Worm (Caenorhabditis elegans) whole organism, L1 larva: ENCODE measurements around the gene Y54E2A.4.
A peak's percentile ranks its signal among the peaks of the same experiment; 100 is the strongest.
"Not testable (repeated sequence)": the region's sequence is repeated elsewhere in the genome, so short reads cannot be mapped to it uniquely, and the experiment has no call there.

Source experiments
- C04F5.9 ChIP-seq: sonication (generic microtip); optimal IDR thresholded peaks from 2 replicates; lab custom pipeline; 2016; ENCODE audit warnings: missing genetic modification characterization, missing compliant biosample characterization
- F16B12.6 ChIP-seq: fragments of 150-350 bp; optimal IDR thresholded peaks from 2 replicates; lab custom pipeline; 2014; ENCODE audit warnings: missing biosample characterization, missing genetic modification characterization
- Y116A8C.19 ChIP-seq: sonication (generic microtip); optimal IDR thresholded peaks from 2 replicates; lab custom pipeline; 2016; ENCODE audit warnings: missing compliant biosample characterization, missing genetic modification characterization, borderline replicate concordance
- aha-1 ChIP-seq: fragments of 150-350 bp; optimal IDR thresholded peaks from 2 replicates; lab custom pipeline; 2014; ENCODE audit warnings: missing biosample characterization, missing genetic modification characterization
- alr-1 ChIP-seq: fragments of 200-800 bp; sonication (Bioruptor generic); optimal IDR thresholded peaks from 2 replicates; lab custom pipeline; 2018; ENCODE audit warnings: borderline replicate concordance, mild to moderate bottlenecking, missing genetic modification characterization, missing compliant biosample characterization
- blmp-1 ChIP-seq: fragments of 150-350 bp; optimal IDR thresholded peaks from 2 replicates; lab custom pipeline; 2014; ENCODE audit warnings: missing biosample characterization, missing genetic modification characterization
- ceh-63 ChIP-seq: fragments of 200-800 bp; sonication (Bioruptor generic); optimal IDR thresholded peaks from 2 replicates; lab custom pipeline; 2018; ENCODE audit warnings: mild to moderate bottlenecking, missing genetic modification characterization, missing compliant biosample characterization
- ceh-8 ChIP-seq: fragments of 200-800 bp; sonication (Bioruptor generic); optimal IDR thresholded peaks from 2 replicates; lab custom pipeline; 2018; ENCODE audit warnings: mild to moderate bottlenecking, missing genetic modification characterization, moderate library complexity, missing compliant biosample characterization
- ceh-82 ChIP-seq, 3 experiments: fragments of 150-350 bp in 1 of 3; sonication (generic microtip) in 2 of 3; optimal IDR thresholded peaks; 2 replicates each; lab custom pipeline; 2014 to 2017; ENCODE audit warnings: missing biosample characterization in 3 of 3, missing genetic modification characterization in 3 of 3
- ces-1 ChIP-seq: fragments of 150-350 bp; optimal IDR thresholded peaks from 2 replicates; lab custom pipeline; 2014; ENCODE audit warnings: missing biosample characterization, missing genetic modification reagents, missing genetic modification characterization
- efl-1 ChIP-seq, 4 experiments: fragments of 150-350 bp; optimal IDR thresholded peaks in 3 of 4; peaks in 1 of 4; 1 replicate in 1 of 4; 2 replicates in 3 of 4; lab custom pipeline; 2014; ENCODE audit warnings: missing biosample characterization in 2 of 4, missing genetic modification characterization in 2 of 4, missing genetic modification reagents in 2 of 4
- elt-3 ChIP-seq, 6 experiments: fragments of 150-350 bp in 1 of 6; sonication (generic microtip); optimal IDR thresholded peaks; 2 replicates each; lab custom pipeline; 2017 to 2018; ENCODE audit warnings: missing biosample characterization in 6 of 6, missing genetic modification characterization in 6 of 6, inconsistent platforms in 1 of 6
- ets-5 ChIP-seq: fragments of 200-800 bp; sonication (Bioruptor generic); IDR thresholded peaks from 2 replicates; pipeline ENCODE4 v1.3.6; 2022; ENCODE audit warnings: missing genetic modification characterization, missing compliant biosample characterization
- grh-1 ChIP-seq: fragments of 200-800 bp; sonication (Bioruptor generic); IDR thresholded peaks from 2 replicates; pipeline ENCODE4 v1.3.6; 2022; ENCODE audit warnings: missing genetic modification reagents, missing genetic modification characterization, missing compliant biosample characterization
- hlh-4 ChIP-seq: sonication (generic microtip); optimal IDR thresholded peaks from 2 replicates; lab custom pipeline; 2016; ENCODE audit warnings: mild to moderate bottlenecking, missing genetic modification characterization, missing compliant biosample characterization
- hpl-2 ChIP-seq: fragments of 150-350 bp; optimal IDR thresholded peaks from 2 replicates; lab custom pipeline; 2014; ENCODE audit warnings: missing biosample characterization, missing genetic modification reagents, missing genetic modification characterization
- irx-1 ChIP-seq: sonication (generic microtip); optimal IDR thresholded peaks from 2 replicates; lab custom pipeline; 2016; ENCODE audit warnings: missing genetic modification characterization, missing compliant biosample characterization
- isw-1 ChIP-seq: fragments of 200-800 bp; sonication (Bioruptor generic); IDR thresholded peaks from 2 replicates; pipeline ENCODE4 v1.3.6; 2022; ENCODE audit warnings: missing genetic modification characterization, missing compliant biosample characterization
- jun-1 ChIP-seq: fragments of 150-350 bp; optimal IDR thresholded peaks from 2 replicates; lab custom pipeline; 2014; ENCODE audit warnings: missing biosample characterization, missing genetic modification reagents, missing genetic modification characterization
- lin-13 ChIP-seq: fragments of 150-350 bp; optimal IDR thresholded peaks from 2 replicates; lab custom pipeline; 2014; ENCODE audit warnings: missing biosample characterization, missing genetic modification reagents, missing genetic modification characterization
- lin-14 ChIP-seq: fragments of 200-800 bp; sonication (Bioruptor generic); optimal IDR thresholded peaks from 2 replicates; lab custom pipeline; 2018; ENCODE audit warnings: mild to moderate bottlenecking, missing genetic modification characterization, moderate library complexity, missing compliant biosample characterization
- lin-15B ChIP-seq: fragments of 150-350 bp; sonication (generic microtip); optimal IDR thresholded peaks from 3 replicates; lab custom pipeline; 2014; ENCODE audit warnings: missing biosample characterization, missing genetic modification characterization
- lin-35 ChIP-seq, 2 experiments: fragments of 150-350 bp; optimal IDR thresholded peaks; 2 replicates each; lab custom pipeline; 2014; ENCODE audit warnings: missing biosample characterization in 2 of 2, missing genetic modification characterization in 2 of 2, missing genetic modification reagents in 2 of 2
- mdl-1 ChIP-seq, 2 experiments: fragments of 150-350 bp; optimal IDR thresholded peaks; 2 replicates each; lab custom pipeline; 2014 to 2017; ENCODE audit warnings: missing biosample characterization in 2 of 2, missing genetic modification characterization in 2 of 2, inconsistent platforms in 1 of 2
- nhr-11 ChIP-seq: fragments of 150-350 bp; optimal IDR thresholded peaks from 2 replicates; lab custom pipeline; 2014; ENCODE audit warnings: missing biosample characterization, missing genetic modification characterization
- nhr-12 ChIP-seq: sonication (generic microtip); optimal IDR thresholded peaks from 2 replicates; lab custom pipeline; 2017; ENCODE audit warnings: missing biosample characterization, missing genetic modification characterization
- nhr-19 ChIP-seq: fragments of 200-800 bp; sonication (Bioruptor generic); conservative IDR thresholded peaks from 2 replicates; pipeline ENCODE4 v1.3.6; 2022; ENCODE audit warnings: missing genetic modification characterization, missing compliant biosample characterization
- nhr-20 ChIP-seq: sonication (generic microtip); optimal IDR thresholded peaks from 2 replicates; lab custom pipeline; 2016; ENCODE audit warnings: mild to moderate bottlenecking, missing genetic modification characterization, missing compliant biosample characterization
- nhr-237 ChIP-seq: fragments of 150-350 bp; optimal IDR thresholded peaks from 2 replicates; lab custom pipeline; 2014; ENCODE audit warnings: missing biosample characterization, missing genetic modification characterization
- nhr-28 ChIP-seq: fragments of 150-350 bp; optimal IDR thresholded peaks from 2 replicates; lab custom pipeline; 2014; ENCODE audit warnings: missing biosample characterization, missing genetic modification characterization
- nhr-47 ChIP-seq: sonication (generic microtip); optimal IDR thresholded peaks from 2 replicates; lab custom pipeline; 2016; ENCODE audit warnings: mild to moderate bottlenecking, missing genetic modification characterization, moderate library complexity, missing compliant biosample characterization
- nhr-71 ChIP-seq: sonication (generic microtip); optimal IDR thresholded peaks from 2 replicates; lab custom pipeline; 2016; ENCODE audit warnings: mild to moderate bottlenecking, missing genetic modification characterization, moderate library complexity, missing compliant biosample characterization
- nhr-84 ChIP-seq: sonication (generic microtip); optimal IDR thresholded peaks from 2 replicates; lab custom pipeline; 2017; ENCODE audit warnings: missing biosample characterization, missing genetic modification characterization
- nhr-85 ChIP-seq: sonication (generic microtip); peaks from one replicate; lab custom pipeline; 2016; ENCODE audit warnings: missing genetic modification characterization, inconsistent platforms, missing compliant biosample characterization
- nhr-90 ChIP-seq: sonication (generic microtip); optimal IDR thresholded peaks from 2 replicates; lab custom pipeline; 2016; ENCODE audit warnings: mild to moderate bottlenecking, missing genetic modification characterization, missing compliant biosample characterization; ENCODE audit not compliant: poor library complexity
- pax-3 ChIP-seq: fragments of 200-800 bp; sonication (Bioruptor generic); optimal IDR thresholded peaks from 2 replicates; lab custom pipeline; 2018; ENCODE audit warnings: mild to moderate bottlenecking, missing genetic modification characterization, moderate library complexity, missing compliant biosample characterization
- snpc-4 ChIP-seq: fragments of 150-350 bp; optimal IDR thresholded peaks from 2 replicates; lab custom pipeline; 2014; ENCODE audit warnings: missing biosample characterization, missing genetic modification characterization
- snu-23 ChIP-seq: sonication (generic microtip); optimal IDR thresholded peaks from 2 replicates; lab custom pipeline; 2016; ENCODE audit warnings: missing genetic modification characterization, missing compliant biosample characterization
- sox-4 ChIP-seq: sonication (generic microtip); optimal IDR thresholded peaks from 2 replicates; lab custom pipeline; 2016; ENCODE audit warnings: missing genetic modification characterization, missing compliant biosample characterization
- sptf-1 ChIP-seq: fragments of 150-350 bp; optimal IDR thresholded peaks from 2 replicates; lab custom pipeline; 2014; ENCODE audit warnings: missing biosample characterization, missing genetic modification characterization
- swsn-7 ChIP-seq: sonication (generic microtip); optimal IDR thresholded peaks from 2 replicates; lab custom pipeline; 2016; ENCODE audit warnings: missing genetic modification characterization, missing compliant biosample characterization
- tbx-2 ChIP-seq: sonication (generic microtip); optimal IDR thresholded peaks from 2 replicates; lab custom pipeline; 2016; ENCODE audit warnings: missing genetic modification characterization, missing compliant biosample characterization
- tlp-1 ChIP-seq: fragments of 150-350 bp; optimal IDR thresholded peaks from 2 replicates; lab custom pipeline; 2014; ENCODE audit warnings: missing biosample characterization, missing genetic modification characterization
- unc-130 ChIP-seq: fragments of 150-350 bp; optimal IDR thresholded peaks from 2 replicates; lab custom pipeline; 2017; ENCODE audit warnings: missing biosample characterization, missing genetic modification characterization, inconsistent platforms
- unc-62 ChIP-seq: fragments of 150-350 bp; optimal IDR thresholded peaks from 2 replicates; lab custom pipeline; 2014; ENCODE audit warnings: missing biosample characterization, missing genetic modification reagents, missing genetic modification characterization
- unc-98 ChIP-seq: fragments of 200-800 bp; sonication (Bioruptor generic); IDR thresholded peaks from 2 replicates; pipeline ENCODE4 v1.3.6; 2022; ENCODE audit warnings: missing genetic modification characterization, missing compliant biosample characterization
- zag-1 ChIP-seq: fragments of 150-350 bp; optimal IDR thresholded peaks from 2 replicates; lab custom pipeline; 2014; ENCODE audit warnings: missing biosample characterization, missing genetic modification characterization
- ztf-4 ChIP-seq: fragments of 150-350 bp; optimal IDR thresholded peaks from 2 replicates; lab custom pipeline; 2014; ENCODE audit warnings: missing biosample characterization, missing genetic modification characterization

Gene Y54E2A.4

DNA sequence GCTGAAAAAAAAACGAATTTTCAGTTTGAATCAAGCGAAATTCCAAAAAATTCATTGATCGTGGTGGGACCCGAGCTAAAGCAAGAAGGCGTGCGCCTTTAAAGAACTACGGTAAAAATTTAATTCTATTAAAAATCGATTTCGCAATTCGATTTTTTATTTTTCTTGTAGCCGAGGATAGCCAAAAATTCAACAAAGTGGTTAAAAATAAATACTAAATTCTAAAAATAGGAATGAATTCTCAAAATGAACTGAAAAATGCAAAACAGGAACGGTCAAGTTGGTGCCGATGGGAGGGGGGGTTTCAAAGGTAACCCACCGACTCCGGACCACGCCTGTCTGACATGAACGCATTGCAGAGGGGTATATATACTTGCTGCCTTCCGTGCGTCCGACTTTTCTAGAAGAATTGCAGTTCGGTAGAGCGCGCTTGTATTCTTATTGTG, 46.7 kb downstream of the Y54E2A.4 start (continued):
- TF ChIP-seq nhr-90 (tag; lab: Kevin White, UChicago) (peak; percentile 23), jun-1 (no peak), ces-1 (GFP tag; lab: Kevin White, UChicago) (no peak), ztf-4 (tag; lab: Kevin White, UChicago) (no peak), mdl-1 (tag; optimal IDR thresholded peaks at IDR 0.05; lab: Kevin White, UChicago) (no peak), unc-130 (tag; lab: Kevin White, UChicago) (peak; percentile 12), C04F5.9 (tag; lab: Kevin White, UChicago) (no peak), Y116A8C.19 (tag; lab: Kevin White, UChicago) (no peak), lin-13 (GFP tag; lab: Kevin White, UChicago) (no peak), lin-35 (GFP tag; optimal IDR thresholded peaks at IDR 0.05; lab: Kevin White, UChicago) (peak in 1 of 2 experiments; percentile 29), ceh-8 (GFP tag; lab: Kevin White, UChicago) (no peak), alr-1 (tag; lab: Kevin White, UChicago) (no peak), nhr-71 (tag; lab: Kevin White, UChicago) (peak; percentile 63), sptf-1 (no peak), ceh-82 (tag; optimal IDR thresholded peaks at IDR 0.05; lab: Kevin White, UChicago) (peak in 1 of 3 experiments; percentile 8), efl-1 (optimal IDR thresholded peaks at IDR 0.05; lab: Kevin White, UChicago) (peak; percentile 14 to 45), efl-1 (GFP tag; optimal IDR thresholded peaks at IDR 0.05 in 1 of 2; lab: Kevin White, UChicago) (peak; percentile 22 to 94), nhr-47 (tag; lab: Kevin White, UChicago) (peak; percentile 59), elt-3 (tag; optimal IDR thresholded peaks at IDR 0.05; lab: Kevin White, UChicago) (no peak), pax-3 (no peak), tlp-1 (tag; lab: Kevin White, UChicago) (no peak), hlh-4 (tag; lab: Kevin White, UChicago) (no peak), aha-1 (tag; lab: Kevin White, UChicago) (no peak), irx-1 (tag; lab: Kevin White, UChicago) (no peak), sox-4 (tag; lab: Kevin White, UChicago) (no peak), nhr-85 (no peak), swsn-7 (tag; lab: Kevin White, UChicago) (peak; percentile 58), blmp-1 (tag; lab: Kevin White, UChicago) (no peak), nhr-20 (tag; lab: Kevin White, UChicago) (peak; percentile 45), hpl-2 (GFP tag; lab: Kevin White, UChicago) (no peak), nhr-237 (no peak), ceh-63 (no peak), nhr-11 (tag; lab: Kevin White, UChicago) (no peak), isw-1 (peak; percentile 5; the same call in 1 of the 2 replicates), unc-98 (GFP tag; lab: Robert Waterston, UW) (no peak)
- TF ChIP-seq, all 84 proteins: peak for 25

DNA sequence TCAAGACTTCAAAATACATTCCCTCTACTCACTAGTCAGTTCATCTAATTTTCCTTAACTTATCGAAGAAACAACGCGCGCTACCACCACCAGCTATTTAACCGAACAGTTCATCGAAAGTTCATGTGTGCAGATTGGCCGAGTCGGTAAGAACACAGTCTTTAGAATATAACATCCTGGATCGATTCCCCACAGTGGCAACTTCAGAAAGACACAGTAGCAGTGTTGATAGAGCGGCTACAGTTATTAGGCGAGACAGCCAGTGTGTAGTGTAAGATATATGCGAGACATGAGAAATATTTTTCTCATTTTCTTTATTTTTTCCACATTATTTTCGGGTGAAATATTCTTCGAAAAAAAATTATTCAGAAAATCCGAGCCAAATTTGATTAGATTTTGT, 48.1 kb downstream of the Y54E2A.4 start:
- peak; percentile 23; the same call in 1 of the 2 replicates for TF ChIP-seq nhr-19 (GFP tag; lab: Robert Waterston, UW)
- TF ChIP-seq efl-1 (optimal IDR thresholded peaks at IDR 0.05; lab: Kevin White, UChicago) = peak in 1 of 2 experiments; percentile 0
- not testable (repeated sequence) for TF ChIP-seq efl-1 (GFP tag; optimal IDR thresholded peaks at IDR 0.05 in 1 of 2; lab: Kevin White, UChicago)
- peak; percentile 17 for TF ChIP-seq snpc-4 (tag; lab: Kevin White, UChicago)
- peak; percentile 36 for TF ChIP-seq snu-23
- peak in 1 of 2 experiments; percentile 18 for TF ChIP-seq lin-35 (GFP tag; optimal IDR thresholded peaks at IDR 0.05; lab: Kevin White, UChicago)
- peak; percentile 13 for TF ChIP-seq nhr-85
- TF ChIP-seq nhr-90 (tag; lab: Kevin White, UChicago) = peak; percentile 32

DNA sequence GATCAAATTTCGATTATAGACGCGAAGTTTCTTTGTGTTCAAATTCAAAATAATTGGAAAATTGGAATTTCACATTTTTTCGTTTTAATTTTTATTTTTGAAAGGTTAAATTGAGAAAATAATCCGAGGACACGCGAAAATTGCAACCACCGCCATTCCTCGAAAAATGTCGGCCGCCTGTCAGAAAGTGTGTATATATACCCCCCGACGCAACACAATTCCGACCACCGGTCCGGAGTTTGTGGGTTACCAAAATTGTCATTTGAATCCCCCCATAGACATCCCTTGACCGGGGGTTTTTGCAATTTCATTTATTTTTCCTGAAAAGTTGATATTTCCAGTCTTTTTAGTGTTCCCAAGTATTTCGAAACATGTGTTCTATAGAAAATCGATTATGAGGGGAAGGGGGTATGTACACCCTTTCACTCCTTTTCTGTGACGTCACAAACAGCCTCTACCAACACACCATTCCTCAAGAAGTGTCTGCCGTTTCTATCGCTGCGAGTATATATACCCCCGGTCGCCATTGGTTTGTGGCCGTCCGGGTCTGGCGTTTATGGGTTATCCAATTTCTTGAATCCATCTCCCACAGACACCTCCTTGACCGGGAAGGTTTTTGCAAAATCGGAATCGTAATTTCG, 50.0 kb downstream of the Y54E2A.4 start, which contains the start of gene W01D2.3:
W01D2.3 (minus strand) TSS at position 51 of the 641 bp plus-strand sequence.
- no peak for TF ChIP-seq unc-130 (tag; lab: Kevin White, UChicago)
- TF ChIP-seq lin-14 (GFP tag; lab: Kevin White, UChicago) = peak; percentile 73
- TF ChIP-seq tbx-2 (tag; lab: Kevin White, UChicago) = peak; percentile 74
- peak; percentile 74 for TF ChIP-seq irx-1 (tag; lab: Kevin White, UChicago)
- TF ChIP-seq C04F5.9 (tag; lab: Kevin White, UChicago) = no peak
- peak; percentile 28 for TF ChIP-seq F16B12.6
- TF ChIP-seq nhr-12 (tag; lab: Kevin White, UChicago) = no peak
- no peak for TF ChIP-seq nhr-84 (tag; lab: Kevin White, UChicago)
- peak; percentile 79 for TF ChIP-seq nhr-20 (tag; lab: Kevin White, UChicago)
- TF ChIP-seq blmp-1 (tag; lab: Kevin White, UChicago) = peak; percentile 48
- TF ChIP-seq zag-1 (tag; lab: Kevin White, UChicago) = no peak
- TF ChIP-seq unc-62 = no peak
- peak; percentile 65 for TF ChIP-seq grh-1
- TF ChIP-seq isw-1 = peak; percentile 54
- TF ChIP-seq hlh-4 (tag; lab: Kevin White, UChicago) = no peak
- TF ChIP-seq ets-5 (GFP tag; lab: Robert Waterston, UW) = no peak
- TF ChIP-seq lin-15B (tag; lab: Kevin White, UChicago) = peak; percentile 10
- no peak for TF ChIP-seq nhr-28
